Worm (Caenorhabditis elegans): ENCODE measurements around the gene die-1.

Gene die-1

ce11 chrII:10065472-10065871 lies 2.2 kb downstream of the die-1 start:
- TF ChIP-seq lin-13 (GFP tag; optimal IDR thresholded peaks at IDR 0.05) (no peak), C34F6.9 (tag; optimal IDR thresholded peaks at IDR 0.05) (no peak)

- TF ChIP-seq fos-1 (tag; optimal IDR thresholded peaks at IDR 0.05) = no peak
- no peak for TF ChIP-seq nhr-21 (tag; optimal IDR thresholded peaks at IDR 0.05)
- no peak for TF ChIP-seq alr-1 (tag; optimal IDR thresholded peaks at IDR 0.05)
- no peak for TF ChIP-seq nhr-77 (tag; optimal IDR thresholded peaks at IDR 0.05)
- TF ChIP-seq mbf-1 (tag; optimal IDR thresholded peaks at IDR 0.05) = no peak
- no peak for TF ChIP-seq gmeb-1 (tag; optimal IDR thresholded peaks at IDR 0.05)
- no peak for TF ChIP-seq ztf-4 (tag; optimal IDR thresholded peaks at IDR 0.05)
- TF ChIP-seq R02D3.7 (tag; optimal IDR thresholded peaks at IDR 0.05) = no peak
- TF ChIP-seq lsy-2 (tag; optimal IDR thresholded peaks at IDR 0.05) = no peak
- no peak for TF ChIP-seq peb-1 (tag; optimal IDR thresholded peaks at IDR 0.05)
- no peak for TF ChIP-seq ceh-82 (tag; optimal IDR thresholded peaks at IDR 0.05)
- no peak for TF ChIP-seq zag-1 (tag; optimal IDR thresholded peaks at IDR 0.05)
- TF ChIP-seq blmp-1 (tag; optimal IDR thresholded peaks at IDR 0.05; ENCODE audit: insufficient read depth) = no peak
- no peak for TF ChIP-seq nhr-6 (tag; optimal IDR thresholded peaks at IDR 0.05)
- TF ChIP-seq Y55F3AM.14 (GFP tag; optimal IDR thresholded peaks at IDR 0.05) = no peak
- no peak for TF ChIP-seq unc-55 (GFP tag; optimal IDR thresholded peaks at IDR 0.05)
- TF ChIP-seq sem-4 (tag; optimal IDR thresholded peaks at IDR 0.05) = no peak
- TF ChIP-seq nhr-25 (tag; optimal IDR thresholded peaks at IDR 0.05) = no peak
- no peak for TF ChIP-seq elt-3 (tag; optimal IDR thresholded peaks at IDR 0.05)
These were observed 7.2 kb downstream of the die-1 start, which contains the start of gene stg-1 for ce11 chrII:10060508-10060907. TSS of gene stg-1 (minus strand) at chrII:10060660.

ce11 chrII:10056545-10057038 lies 11.1 kb downstream of the die-1 start, which contains the start of gene C18D1.2:
TSS of gene C18D1.2 (plus strand) at chrII:10056988.
- TF ChIP-seq C34F6.9 (tag; optimal IDR thresholded peaks at IDR 0.05) (no peak), peb-1 (tag; optimal IDR thresholded peaks at IDR 0.05) (no peak), skn-1 (tag; optimal IDR thresholded peaks at IDR 0.05) (no peak), zag-1 (tag; optimal IDR thresholded peaks at IDR 0.05) (no peak), ZK546.5 (tag; optimal IDR thresholded peaks at IDR 0.05) (no peak), aly-2 (tag; optimal IDR thresholded peaks at IDR 0.05) (no peak), nhr-6 (tag; optimal IDR thresholded peaks at IDR 0.05) (no peak), ztf-11 (tag; optimal IDR thresholded peaks at IDR 0.05) (no peak), sma-9 (GFP tag; optimal IDR thresholded peaks at IDR 0.05) (no peak), sma-9 (tag; optimal IDR thresholded peaks at IDR 0.05) (no peak), mdl-1 (tag; optimal IDR thresholded peaks at IDR 0.05) (no peak), mab-5 (tag; optimal IDR thresholded peaks at IDR 0.05) (no peak), nhr-25 (tag; optimal IDR thresholded peaks at IDR 0.05) (no peak), lin-39 (tag; optimal IDR thresholded peaks at IDR 0.05) (no peak), ceh-82 (tag; optimal IDR thresholded peaks at IDR 0.05) (no peak), nhr-21 (tag; optimal IDR thresholded peaks at IDR 0.05) (no peak), lsy-2 (tag; optimal IDR thresholded peaks at IDR 0.05) (no peak), ama-1 (optimal IDR thresholded peaks at IDR 0.05) (no peak), elt-3 (tag; optimal IDR thresholded peaks at IDR 0.05) (no peak), egl-27 (tag; optimal IDR thresholded peaks at IDR 0.05) (no peak)

- no peak for TF ChIP-seq unc-39 (tag; optimal IDR thresholded peaks at IDR 0.05)
- no peak for TF ChIP-seq nhr-77 (tag; optimal IDR thresholded peaks at IDR 0.05)
- TF ChIP-seq ceh-82 (tag; optimal IDR thresholded peaks at IDR 0.05) = no peak
- no peak for TF ChIP-seq Y55F3AM.14 (GFP tag; optimal IDR thresholded peaks at IDR 0.05)
- TF ChIP-seq egl-27 (tag; optimal IDR thresholded peaks at IDR 0.05) = no peak
- TF ChIP-seq ztf-4 (tag; optimal IDR thresholded peaks at IDR 0.05) = no peak
- TF ChIP-seq alr-1 (tag; optimal IDR thresholded peaks at IDR 0.05) = no peak
- TF ChIP-seq nhr-21 (tag; optimal IDR thresholded peaks at IDR 0.05) = no peak
- TF ChIP-seq nhr-12 (tag; optimal IDR thresholded peaks at IDR 0.05) = no peak
- TF ChIP-seq peb-1 (tag; optimal IDR thresholded peaks at IDR 0.05) = no peak
- TF ChIP-seq nhr-129 (tag; optimal IDR thresholded peaks at IDR 0.05) = no peak
- TF ChIP-seq sem-4 (tag; optimal IDR thresholded peaks at IDR 0.05) = no peak
- no peak for TF ChIP-seq nhr-10 (tag; optimal IDR thresholded peaks at IDR 0.05)
- no peak for TF ChIP-seq ztf-11 (tag; optimal IDR thresholded peaks at IDR 0.05)
- TF ChIP-seq ama-1 (optimal IDR thresholded peaks at IDR 0.05) = no peak
- TF ChIP-seq aly-2 (tag; optimal IDR thresholded peaks at IDR 0.05) = no peak
- no peak for TF ChIP-seq lsy-2 (tag; optimal IDR thresholded peaks at IDR 0.05)
These were observed 16.2 kb downstream of the die-1 start for ce11 chrII:10051485-10051884.

Data from whole organism, L2 larva.